Fruit fly (Drosophila melanogaster) whole organism, embryonic: ENCODE results near the gene CG3088.

ENCODE experiments used
- Antp ChIP-seq: fragments of 200-800 bp; sonication (Bioruptor generic); optimal IDR thresholded peaks from 3 replicates; lab custom pipeline; 2016; ENCODE audit warnings: missing biosample characterization, missing genetic modification characterization
- CG11560 ChIP-seq: fragments of 200-800 bp; sonication (Bioruptor generic); IDR thresholded peaks from 3 replicates; pipeline ENCODE4 v1.3.6; 2022; ENCODE audit warnings: missing biosample characterization, missing genetic modification characterization
- CG16815 ChIP-seq: fragments of 200-800 bp; sonication (Bioruptor generic); optimal IDR thresholded peaks from 3 replicates; lab custom pipeline; 2017; ENCODE audit warnings: missing biosample characterization, mild to moderate bottlenecking, missing genetic modification characterization
- CG32532 ChIP-seq: fragments of 200-800 bp; sonication (Bioruptor generic); IDR thresholded peaks from 2 replicates; pipeline ENCODE4 v1.3.6; 2022; ENCODE audit warnings: missing biosample characterization, missing genetic modification characterization
- CG5245 ChIP-seq: fragments of 200-800 bp; sonication (Bioruptor generic); optimal IDR thresholded peaks from 3 replicates; lab custom pipeline; 2016; ENCODE audit warnings: missing biosample characterization, missing genetic modification characterization
- CG6689 ChIP-seq: fragments of 200-800 bp; sonication (Bioruptor generic); IDR thresholded peaks from 2 replicates; pipeline ENCODE4 v1.3.6; 2022; ENCODE audit warnings: missing biosample characterization, missing genetic modification characterization
- Hey ChIP-seq: fragments of 200-800 bp; sonication (Bioruptor generic); optimal IDR thresholded peaks from 3 replicates; lab custom pipeline; 2018; ENCODE audit warnings: missing biosample characterization, mild to moderate bottlenecking, missing genetic modification characterization
- ab ChIP-seq: fragments of 200-800 bp; sonication (Bioruptor generic); optimal IDR thresholded peaks from 2 replicates; lab custom pipeline; 2016; ENCODE audit warnings: missing biosample characterization, missing genetic modification characterization
- corto ChIP-seq: fragments of 200-800 bp; sonication (Bioruptor generic); optimal IDR thresholded peaks from 2 replicates; lab custom pipeline; 2016; ENCODE audit warnings: missing biosample characterization, mild to moderate bottlenecking, missing genetic modification characterization, moderate library complexity
- fd96Cb ChIP-seq: fragments of 200-800 bp; sonication (Bioruptor generic); optimal IDR thresholded peaks from 2 replicates; lab custom pipeline; 2018; ENCODE audit warnings: missing biosample characterization, mild to moderate bottlenecking, missing genetic modification characterization, moderate library complexity
- h ChIP-seq: fragments of >200 bp; optimal IDR thresholded peaks from 2 replicates; lab custom pipeline; 2017
- kah ChIP-seq: fragments of 200-800 bp; sonication (Bioruptor generic); optimal IDR thresholded peaks from 2 replicates; lab custom pipeline; 2018; ENCODE audit warnings: missing biosample characterization, mild to moderate bottlenecking, missing genetic modification characterization
- tx ChIP-seq: fragments of 200-800 bp; sonication (Bioruptor generic); optimal IDR thresholded peaks from 2 replicates; lab custom pipeline; 2016; ENCODE audit warnings: missing biosample characterization, missing genetic modification characterization
- unpg ChIP-seq: fragments of 200-800 bp; sonication (Bioruptor generic); optimal IDR thresholded peaks from 3 replicates; lab custom pipeline; 2018; ENCODE audit warnings: missing biosample characterization, mild to moderate bottlenecking, missing genetic modification characterization, moderate library complexity

DNA sequence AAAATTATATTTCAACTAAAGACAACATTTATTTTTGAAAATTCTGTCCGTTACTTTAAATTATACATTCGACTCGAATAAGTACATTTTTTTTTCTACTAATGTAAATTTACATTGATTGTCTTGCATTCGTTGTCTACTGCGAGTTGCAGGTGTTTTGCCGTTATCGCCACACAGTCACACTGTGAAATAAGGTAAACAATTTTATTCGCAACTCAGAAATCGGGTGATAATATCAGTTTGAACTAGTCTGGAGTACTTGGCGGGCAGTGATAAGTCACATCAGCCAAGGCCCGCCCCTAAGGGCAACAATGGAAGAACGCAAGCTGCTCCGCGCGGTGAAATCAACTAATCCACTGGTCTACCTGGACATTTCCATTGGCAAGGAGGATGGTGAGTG, 28.8 kb upstream of the CG3088 start:
- TF ChIP-seq CG11560 (tag; lab: Robert Waterston, UW) (no peak; the same call in 2 of the 3 replicates), fd96Cb (tag; lab: Kevin White, UChicago) (no peak), CG6689 (no peak), unpg (GFP tag; lab: Kevin White, UChicago) (no peak), tx (no peak), Hey (tag; lab: Kevin White, UChicago) (no peak), CG16815 (GFP tag; lab: Kevin White, UChicago) (no peak), CG32532 (GFP tag; lab: Robert Waterston, UW) (no peak), Antp (GFP tag; lab: Kevin White, UChicago) (no peak), CG5245 (GFP tag; lab: Kevin White, UChicago) (no peak), corto (GFP tag; lab: Kevin White, UChicago) (no peak), kah (GFP tag; lab: Kevin White, UChicago) (no peak), ab (no peak), h (lab: Kevin White, UChicago) (no peak)
